In genomic region chrX:16105715-16106114, dm6 we compare ENCODE assay signal across 1 fruit fly cellular context.
TF ChIP-seq lines count a peak whose summit lies in the region.

No protein-coding gene starts in this region.

TF ChIP-seq in whole organism, embryonic, 481 proteins besides CTCF, POLR2A, EP300 and RAD21 (continued from another document):
- TF ChIP-seq CHES-1-like (GFP tag; optimal IDR thresholded peaks at IDR 0.05; lab: Kevin White, UChicago), result no peak
- no peak for TF ChIP-seq sim (GFP tag; IDR thresholded peaks at IDR 0.05; lab: Robert Waterston, UW)
- TF ChIP-seq CG4820 (GFP tag; optimal IDR thresholded peaks at IDR 0.05; lab: Kevin White, UChicago), result no peak
- TF ChIP-seq Nf-YB (GFP tag; optimal IDR thresholded peaks at IDR 0.05; lab: Kevin White, UChicago), result no peak
- no peak for TF ChIP-seq sc (optimal IDR thresholded peaks at IDR 0.05; lab: Kevin White, UChicago)
- no peak for TF ChIP-seq sc (GFP tag; optimal IDR thresholded peaks at IDR 0.05; lab: Kevin White, UChicago)
- no peak; the same call in 1 of the 2 replicates for TF ChIP-seq E2f1 (GFP tag; IDR thresholded peaks at IDR 0.05; lab: Robert Waterston, UW)
- TF ChIP-seq CG1603 (tag; optimal IDR thresholded peaks at IDR 0.05; lab: Kevin White, UChicago), result peak; percentile 40
- TF ChIP-seq maf-S (GFP tag; optimal IDR thresholded peaks at IDR 0.05; lab: Kevin White, UChicago), result no peak
- TF ChIP-seq CG12104 (GFP tag; optimal IDR thresholded peaks at IDR 0.05; lab: Kevin White, UChicago), result no peak
- no peak for TF ChIP-seq kay (GFP tag; optimal IDR thresholded peaks at IDR 0.05; lab: Kevin White, UChicago)
- TF ChIP-seq CG8944 (GFP tag; optimal IDR thresholded peaks at IDR 0.05; lab: Kevin White, UChicago), result no peak
- TF ChIP-seq ttk (GFP tag; IDR thresholded peaks at IDR 0.05; lab: Robert Waterston, UW), result no peak
- no peak for TF ChIP-seq Jarid2 (GFP tag; optimal IDR thresholded peaks at IDR 0.05; lab: Kevin White, UChicago)
- no peak for TF ChIP-seq dan (GFP tag; IDR thresholded peaks at IDR 0.05; lab: Robert Waterston, UW)
- TF ChIP-seq Lim3 (GFP tag; IDR thresholded peaks at IDR 0.05; lab: Robert Waterston, UW), result no peak
- no peak for TF ChIP-seq CG15601 (tag; optimal IDR thresholded peaks at IDR 0.05; lab: Kevin White, UChicago)
- TF ChIP-seq mirr (GFP tag; optimal IDR thresholded peaks at IDR 0.05; lab: Kevin White, UChicago), result peak; percentile 3
- no peak for TF ChIP-seq CG7786 (GFP tag; optimal IDR thresholded peaks at IDR 0.05; lab: Kevin White, UChicago)
- no peak for TF ChIP-seq Dp (GFP tag; optimal IDR thresholded peaks at IDR 0.05; lab: Kevin White, UChicago)
- no peak for TF ChIP-seq prd (optimal IDR thresholded peaks at IDR 0.05; lab: Kevin White, UChicago)
- TF ChIP-seq prd (GFP tag; IDR thresholded peaks at IDR 0.05; lab: Robert Waterston, UW), result peak; percentile 51; the same call in 2 of the 3 replicates
- no peak for TF ChIP-seq CG10209 (GFP tag; optimal IDR thresholded peaks at IDR 0.05; lab: Kevin White, UChicago)
- peak; percentile 17; the same call in 1 of the 2 replicates for TF ChIP-seq E2f2 (GFP tag; IDR thresholded peaks at IDR 0.05; lab: Robert Waterston, UW)
- TF ChIP-seq CG10321 (GFP tag; IDR thresholded peaks at IDR 0.05; lab: Robert Waterston, UW), result no peak
- TF ChIP-seq crp (GFP tag; optimal IDR thresholded peaks at IDR 0.05; lab: Kevin White, UChicago), result no peak
- no peak for TF ChIP-seq CG31224 (GFP tag; IDR thresholded peaks at IDR 0.05; lab: Robert Waterston, UW)
- peak; percentile 19 for TF ChIP-seq gem (tag; optimal IDR thresholded peaks at IDR 0.05; lab: Kevin White, UChicago)
- TF ChIP-seq CG12659 (GFP tag; optimal IDR thresholded peaks at IDR 0.05; lab: Kevin White, UChicago), result no peak
- TF ChIP-seq CG2129 (GFP tag; IDR thresholded peaks at IDR 0.05; lab: Robert Waterston, UW; ENCODE audit: partially characterized antibody), result no peak
- TF ChIP-seq CG10979 (tag; optimal IDR thresholded peaks at IDR 0.05; lab: Kevin White, UChicago), result peak; percentile 55
- TF ChIP-seq CG13775 (GFP tag; optimal IDR thresholded peaks at IDR 0.05; lab: Kevin White, UChicago), result no peak
- peak; percentile 26 for TF ChIP-seq CG17912 (GFP tag; optimal IDR thresholded peaks at IDR 0.05; lab: Kevin White, UChicago)
- TF ChIP-seq CG43689 (GFP tag; IDR thresholded peaks at IDR 0.05; lab: Robert Waterston, UW), result no peak
- no peak for TF ChIP-seq aop (GFP tag; IDR thresholded peaks at IDR 0.05; lab: Robert Waterston, UW)
- TF ChIP-seq ems (GFP tag; optimal IDR thresholded peaks at IDR 0.05; lab: Kevin White, UChicago), result no peak
- peak; percentile 52 for TF ChIP-seq jumu (GFP tag; optimal IDR thresholded peaks at IDR 0.05; lab: Kevin White, UChicago)
- no peak for TF ChIP-seq kni (GFP tag; optimal IDR thresholded peaks at IDR 0.05; lab: Kevin White, UChicago)
- TF ChIP-seq dysf (GFP tag; IDR thresholded peaks at IDR 0.05; lab: Robert Waterston, UW), result peak; percentile 66; the same call in 2 of the 3 replicates
- no peak for TF ChIP-seq Doc2 (GFP tag; IDR thresholded peaks at IDR 0.05; lab: Robert Waterston, UW)
- no peak for TF ChIP-seq klu (GFP tag; IDR thresholded peaks at IDR 0.05; lab: Robert Waterston, UW)
- TF ChIP-seq CG7271 (tag; optimal IDR thresholded peaks at IDR 0.05; lab: Kevin White, UChicago), result no peak
- no peak for TF ChIP-seq MESR4 (GFP tag; optimal IDR thresholded peaks at IDR 0.05; lab: Kevin White, UChicago)
- peak; percentile 33 for TF ChIP-seq NC2β (GFP tag; optimal IDR thresholded peaks at IDR 0.05; lab: Kevin White, UChicago)
